Worm (Caenorhabditis elegans) whole organism, midembryonic: Measurements from ENCODE around the gene erp-44.2.

ENCODE experiments used
- T22C8.4 ChIP-seq: fragments of 200-800 bp; sonication (Bioruptor generic); IDR thresholded peaks from 2 replicates; pipeline ENCODE4 v1.3.6; 2022; ENCODE audit warnings: missing genetic modification characterization, missing compliant biosample characterization
- cog-1 ChIP-seq: sonication (generic microtip); optimal IDR thresholded peaks from 2 replicates; lab custom pipeline; 2016; ENCODE audit warnings: missing genetic modification characterization, missing compliant biosample characterization
- ref-1 ChIP-seq: fragments of 200-800 bp; sonication (Bioruptor generic); conservative IDR thresholded peaks from 2 replicates; pipeline ENCODE4 v1.3.6; 2022; ENCODE audit warnings: missing genetic modification reagents, missing genetic modification characterization, missing compliant biosample characterization
- tab-1 ChIP-seq: fragments of 200-800 bp; sonication (Bioruptor generic); IDR thresholded peaks from 2 replicates; pipeline ENCODE4 v1.3.6; 2022; ENCODE audit warnings: missing genetic modification characterization, missing compliant biosample characterization
- ztf-23 ChIP-seq: fragments of 200-800 bp; sonication (Bioruptor generic); IDR thresholded peaks from 2 replicates; pipeline ENCODE4 v1.3.6; 2022; ENCODE audit warnings: missing genetic modification reagents, missing genetic modification characterization, missing compliant biosample characterization
- ztf-29 ChIP-seq: fragments of 200-800 bp; sonication (Bioruptor generic); IDR thresholded peaks from 2 replicates; pipeline ENCODE4 v1.3.6; 2022; ENCODE audit warnings: missing genetic modification reagents, missing genetic modification characterization, missing compliant biosample characterization

DNA sequence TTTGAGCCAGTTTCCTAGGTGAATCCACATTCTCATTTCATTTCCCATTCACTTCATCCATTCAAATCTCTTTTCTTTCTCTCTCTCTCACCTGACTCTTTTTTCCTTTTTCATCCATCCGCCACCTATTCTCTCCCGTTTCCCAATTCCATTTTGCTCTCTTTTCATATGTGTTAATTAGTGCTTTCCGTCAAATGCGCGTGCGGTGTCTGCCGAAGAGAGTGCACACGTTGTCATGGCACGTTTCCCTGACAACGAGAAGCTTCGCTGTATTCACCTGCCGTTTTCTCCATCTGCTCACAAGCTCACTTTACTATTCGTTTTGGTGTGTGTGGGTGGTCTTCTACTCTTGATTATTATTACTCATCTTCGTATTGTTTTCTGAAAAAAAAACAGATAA lies 5.4 kb upstream of the erp-44.2 start:
- TF ChIP-seq T22C8.4 (GFP tag; lab: Robert Waterston, UW) (no peak), ztf-23 (GFP tag; lab: Robert Waterston, UW) (no peak), ztf-29 (no peak), cog-1 (no peak), ref-1 (GFP tag; lab: Robert Waterston, UW) (no peak), tab-1 (GFP tag; lab: Robert Waterston, UW) (no peak)
